Worm (Caenorhabditis elegans) whole organism, L4/young adult: ENCODE results near the gene rgs-10.

Experiments used
- W03F9.2 ChIP-seq: fragments of 150-350 bp; optimal IDR thresholded peaks from 2 replicates; lab custom pipeline; 2014; ENCODE audit warnings: missing biosample characterization, missing genetic modification characterization
- dao-5 ChIP-seq: sonication (generic microtip); optimal IDR thresholded peaks from 2 replicates; lab custom pipeline; 2016; ENCODE audit warnings: missing genotype, missing genetic modification characterization, moderate library complexity, missing compliant biosample characterization
- him-1 ChIP-seq: sonication (generic microtip); optimal IDR thresholded peaks from 2 replicates; lab custom pipeline; 2016; ENCODE audit warnings: missing genotype, missing genetic modification reagents, missing genetic modification characterization, missing compliant biosample characterization

DNA sequence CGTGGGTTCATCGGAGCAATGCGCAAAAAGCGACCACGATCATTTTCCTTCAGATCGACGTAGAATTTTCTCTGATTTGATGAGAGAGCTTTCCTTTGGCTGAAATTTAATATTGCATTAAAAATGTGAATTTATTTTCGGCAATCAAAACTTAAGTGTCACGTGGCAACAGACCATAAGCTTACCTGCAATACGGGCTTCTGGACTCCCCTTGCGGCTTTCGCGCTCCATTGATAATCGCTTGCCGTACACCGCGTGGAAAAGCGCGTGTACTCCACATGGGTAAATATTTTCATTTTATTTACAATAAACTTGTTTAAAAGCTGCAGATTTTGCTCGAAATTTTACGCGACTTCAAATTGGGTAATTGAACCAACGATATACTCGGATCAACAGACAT, 20.0 kb downstream of the rgs-10 start, which contains the start of gene plp-2:
- TF ChIP-seq him-1 (tag; lab: Kevin White, UChicago) (no peak), W03F9.2 (tag; lab: Kevin White, UChicago) (no peak), dao-5 (tag; lab: Kevin White, UChicago) (no peak)
